Worm (Caenorhabditis elegans): Measurements from ENCODE around the gene F07D3.3.

F07D3.3 gene

DNA sequence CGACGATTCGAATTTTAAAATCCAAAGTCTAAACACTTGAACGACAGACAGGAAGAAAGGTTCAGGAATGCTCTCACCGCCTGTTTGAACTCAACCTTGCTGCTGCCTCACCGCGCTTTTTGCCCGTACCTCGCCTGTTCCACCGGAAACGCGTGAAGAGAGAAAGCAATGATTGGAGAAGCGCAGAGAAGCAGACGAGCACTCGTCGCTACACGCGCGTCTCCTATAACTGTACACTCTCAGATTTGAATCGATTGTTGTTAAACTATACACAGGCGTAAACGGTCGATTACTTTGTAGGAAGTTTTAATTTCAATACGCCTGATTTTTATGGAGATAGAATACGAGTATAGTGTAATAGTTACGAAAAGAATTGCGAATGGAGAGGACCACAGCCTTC lies 38.0 kb downstream of the F07D3.3 start:
- TF ChIP-seq nhr-11 (tag; optimal IDR thresholded peaks at IDR 0.05) (no peak), gmeb-1 (tag; optimal IDR thresholded peaks at IDR 0.05) (peak; percentile 17), sem-4 (tag; optimal IDR thresholded peaks at IDR 0.05) (peak; percentile 10), ZK546.5 (tag; optimal IDR thresholded peaks at IDR 0.05) (no peak), lsy-2 (tag; optimal IDR thresholded peaks at IDR 0.05) (peak in 1 of 2 experiments; percentile 21), lin-13 (GFP tag; optimal IDR thresholded peaks at IDR 0.05) (peak; percentile 12), mab-5 (tag; optimal IDR thresholded peaks at IDR 0.05) (no peak), nhr-129 (tag; optimal IDR thresholded peaks at IDR 0.05) (peak; percentile 25), nhr-25 (tag; optimal IDR thresholded peaks at IDR 0.05) (peak; percentile 5), F13H6.1 (tag; optimal IDR thresholded peaks at IDR 0.05) (peak; percentile 54), crh-2 (tag; optimal IDR thresholded peaks at IDR 0.05) (peak; percentile 20), nhr-10 (tag; optimal IDR thresholded peaks at IDR 0.05) (no peak), fos-1 (tag; optimal IDR thresholded peaks at IDR 0.05) (peak; percentile 71), nhr-21 (tag; optimal IDR thresholded peaks at IDR 0.05) (peak; percentile 0), lin-11 (tag; optimal IDR thresholded peaks at IDR 0.05) (no peak), mdl-1 (tag; optimal IDR thresholded peaks at IDR 0.05) (peak in 1 of 2 experiments; percentile 15), sma-9 (GFP tag; optimal IDR thresholded peaks at IDR 0.05) (peak; percentile 42), sma-9 (tag; optimal IDR thresholded peaks at IDR 0.05) (no peak), C34F6.9 (tag; optimal IDR thresholded peaks at IDR 0.05) (peak; percentile 8)

DNA sequence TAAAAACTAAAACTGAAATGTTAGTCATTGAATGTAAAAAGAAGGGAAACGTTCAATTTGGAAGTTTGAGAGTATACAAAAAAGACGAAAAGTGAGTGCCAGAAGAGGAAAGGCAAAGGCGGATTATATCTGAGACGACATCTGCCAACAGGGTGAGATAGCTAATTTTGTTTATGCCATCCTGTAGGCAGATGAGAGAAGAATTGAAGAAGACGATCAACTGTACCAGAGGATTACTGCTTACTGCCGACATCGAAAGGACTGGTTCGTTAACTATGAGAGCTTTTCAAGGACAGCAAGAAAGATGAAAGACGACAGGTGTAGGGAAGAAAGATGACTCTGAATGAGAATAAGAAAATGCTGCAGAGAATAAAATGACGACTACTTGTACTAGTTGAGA lies 39.0 kb downstream of the F07D3.3 start:
- TF ChIP-seq nhr-25 (tag; optimal IDR thresholded peaks at IDR 0.05), result peak; percentile 49
- TF ChIP-seq nhr-129 (tag; optimal IDR thresholded peaks at IDR 0.05), result peak; percentile 30
- TF ChIP-seq gmeb-1 (tag; optimal IDR thresholded peaks at IDR 0.05), result no peak
- TF ChIP-seq dmd-4 (tag; optimal IDR thresholded peaks at IDR 0.05), result no peak
- no peak for TF ChIP-seq nhr-77 (tag; optimal IDR thresholded peaks at IDR 0.05)

DNA sequence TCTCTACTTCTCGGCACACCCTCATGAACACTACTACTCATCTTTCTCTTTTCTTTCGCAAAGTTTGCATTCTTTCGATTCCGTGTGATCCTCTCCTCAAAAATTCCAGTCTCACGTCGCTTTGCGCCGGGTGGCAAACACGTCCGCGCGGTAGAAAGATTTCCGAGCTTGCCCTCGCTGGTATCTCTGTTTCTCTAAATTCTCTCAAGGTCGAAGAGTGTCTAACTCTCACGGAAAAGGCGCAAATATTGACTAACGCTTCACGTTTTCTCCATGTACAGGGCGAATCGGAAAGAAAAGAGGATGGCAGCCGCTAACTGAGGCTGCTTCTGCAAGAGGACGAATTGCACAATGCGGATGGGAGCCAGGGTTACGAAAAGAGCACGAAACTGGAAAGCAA lies 39.8 kb downstream of the F07D3.3 start:
- no peak for TF ChIP-seq elt-1 (tag; optimal IDR thresholded peaks at IDR 0.05)
- TF ChIP-seq F13H6.1 (tag; optimal IDR thresholded peaks at IDR 0.05), result peak; percentile 62
- TF ChIP-seq unc-62 (GFP tag; optimal IDR thresholded peaks at IDR 0.05), result no peak
- no peak for TF ChIP-seq ZK546.5 (tag; optimal IDR thresholded peaks at IDR 0.05)
- TF ChIP-seq gmeb-1 (tag; optimal IDR thresholded peaks at IDR 0.05), result no peak
- no peak for TF ChIP-seq egl-27 (tag; optimal IDR thresholded peaks at IDR 0.05)
- TF ChIP-seq zag-1 (tag; optimal IDR thresholded peaks at IDR 0.05), result no peak
- no peak for TF ChIP-seq nhr-237 (tag; optimal IDR thresholded peaks at IDR 0.05)
- peak; percentile 0 for TF ChIP-seq nhr-129 (tag; optimal IDR thresholded peaks at IDR 0.05)
- no peak for TF ChIP-seq R02D3.7 (tag; optimal IDR thresholded peaks at IDR 0.05)

DNA sequence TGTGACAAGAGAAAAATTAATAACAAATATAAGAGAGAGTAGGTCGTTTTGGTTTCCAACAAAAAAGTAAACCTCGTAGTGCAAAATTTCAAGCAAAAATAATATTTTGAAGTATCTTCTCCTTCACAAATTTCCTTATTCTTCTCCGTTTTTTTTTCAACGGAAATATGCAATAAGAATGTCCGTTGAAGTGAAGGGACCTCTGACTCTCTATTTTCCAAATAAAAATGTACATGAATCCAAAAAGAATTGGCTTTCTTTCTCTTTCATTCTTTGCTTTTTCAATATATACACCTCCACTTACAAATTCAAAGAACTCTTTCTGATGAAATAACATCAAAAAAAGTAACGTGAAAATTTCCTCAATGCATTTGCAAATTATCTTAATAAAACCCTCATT lies 45.9 kb downstream of the F07D3.3 start, which contains the start of gene F36D4.1:
F36D4.1 (plus strand) TSS at position 301 of the 400 bp plus-strand sequence.
- TF ChIP-seq C34F6.9 (tag; optimal IDR thresholded peaks at IDR 0.05) (no peak), nhr-12 (tag; optimal IDR thresholded peaks at IDR 0.05) (no peak), gmeb-1 (tag; optimal IDR thresholded peaks at IDR 0.05) (no peak), nhr-25 (tag; optimal IDR thresholded peaks at IDR 0.05) (no peak), lin-13 (GFP tag; optimal IDR thresholded peaks at IDR 0.05) (no peak), nhr-10 (tag; optimal IDR thresholded peaks at IDR 0.05) (no peak), peb-1 (tag; optimal IDR thresholded peaks at IDR 0.05) (no peak), ceh-16 (tag; optimal IDR thresholded peaks at IDR 0.05) (no peak)

DNA sequence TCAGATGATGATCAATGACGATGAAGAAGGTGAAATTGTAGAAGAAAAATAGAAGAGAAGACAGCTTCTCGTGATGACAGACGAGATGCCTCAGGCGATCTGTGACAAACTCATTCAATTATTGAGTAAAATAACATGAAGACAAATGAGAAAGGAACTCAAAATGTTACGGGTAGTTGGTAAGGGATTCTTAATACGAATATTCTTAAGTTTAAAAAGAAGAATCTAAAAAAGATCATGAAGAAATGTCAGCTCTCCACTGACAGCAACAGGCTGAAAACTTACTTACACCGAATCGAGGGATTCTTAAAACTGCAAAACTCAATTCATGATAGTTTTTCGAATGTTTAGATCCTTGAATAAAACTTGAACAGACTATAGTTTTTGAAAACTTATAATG lies 48.0 kb downstream of the F07D3.3 start, which contains the start of gene F36D4.4:
F36D4.4 (minus strand) TSS at position 101 of the 400 bp plus-strand sequence.
- TF ChIP-seq nhr-6 (tag; optimal IDR thresholded peaks at IDR 0.05) (no peak), F13H6.1 (tag; optimal IDR thresholded peaks at IDR 0.05) (no peak), skn-1 (tag; optimal IDR thresholded peaks at IDR 0.05) (no peak), sma-3 (GFP tag; optimal IDR thresholded peaks at IDR 0.05) (no peak)

Data from whole organism, L2 larva.